Worm (Caenorhabditis elegans) whole organism, L2 larva: Measurements from ENCODE around the gene K06H6.2.

Source experiments
- R02D3.7 ChIP-seq: fragments of 150-350 bp; optimal IDR thresholded peaks from 2 replicates; lab custom pipeline; 2014; ENCODE audit warnings: missing biosample characterization, missing genetic modification characterization
- Y55F3AM.14 ChIP-seq: fragments of 200-800 bp; sonication (Bioruptor generic); optimal IDR thresholded peaks from 2 replicates; lab custom pipeline; 2018; ENCODE audit warnings: mild to moderate bottlenecking, missing genetic modification characterization, missing compliant biosample characterization
- ZK546.5 ChIP-seq: sonication (generic microtip); optimal IDR thresholded peaks from 2 replicates; lab custom pipeline; 2017; ENCODE audit warnings: missing biosample characterization, missing genetic modification characterization
- alr-1 ChIP-seq: fragments of 150-350 bp; optimal IDR thresholded peaks from 2 replicates; lab custom pipeline; 2014; ENCODE audit warnings: missing biosample characterization, missing genetic modification characterization
- aly-2 ChIP-seq: fragments of 150-350 bp; optimal IDR thresholded peaks from 2 replicates; lab custom pipeline; 2014; ENCODE audit warnings: missing biosample characterization, missing genetic modification characterization
- ama-1 ChIP-seq: fragments of 150-350 bp; optimal IDR thresholded peaks from 2 replicates; lab custom pipeline; 2018; ENCODE audit warnings: inconsistent platforms
- blmp-1 ChIP-seq: sonication (generic microtip); optimal IDR thresholded peaks from 2 replicates; lab custom pipeline; 2017; ENCODE audit warnings: missing genetic modification characterization, mild to moderate bottlenecking, missing compliant biosample characterization, antibody characterized with exemption, moderate library complexity; ENCODE audit not compliant: insufficient read depth
- crh-2 ChIP-seq: sonication (generic microtip); optimal IDR thresholded peaks from 2 replicates; lab custom pipeline; 2017; ENCODE audit warnings: missing biosample characterization, missing genetic modification characterization
- dmd-4 ChIP-seq: sonication (generic microtip); optimal IDR thresholded peaks from 2 replicates; lab custom pipeline; 2017; ENCODE audit warnings: missing biosample characterization, missing genetic modification characterization
- egl-27 ChIP-seq: sonication (generic microtip); optimal IDR thresholded peaks from 3 replicates; lab custom pipeline; 2017; ENCODE audit warnings: missing biosample characterization, missing genetic modification reagents, missing genetic modification characterization
- elt-1 ChIP-seq: fragments of 150-350 bp; optimal IDR thresholded peaks from 2 replicates; lab custom pipeline; 2014; ENCODE audit warnings: missing biosample characterization, missing genetic modification characterization
- elt-3 ChIP-seq: sonication (generic microtip); optimal IDR thresholded peaks from 2 replicates; lab custom pipeline; 2017; ENCODE audit warnings: missing biosample characterization, missing genetic modification characterization
- gmeb-1 ChIP-seq: fragments of 150-350 bp; optimal IDR thresholded peaks from 2 replicates; lab custom pipeline; 2014; ENCODE audit warnings: missing biosample characterization, missing genetic modification characterization
- lin-13 ChIP-seq: fragments of 150-350 bp; optimal IDR thresholded peaks from 2 replicates; lab custom pipeline; 2014; ENCODE audit warnings: missing biosample characterization, missing genetic modification reagents, missing genetic modification characterization
- lsy-2 ChIP-seq, 2 experiments: fragments of 150-350 bp in 1 of 2; sonication (generic microtip) in 1 of 2; optimal IDR thresholded peaks; 2 replicates each; lab custom pipeline; 2014 to 2017; ENCODE audit warnings: missing biosample characterization in 2 of 2, missing genetic modification characterization in 2 of 2
- mab-5 ChIP-seq: fragments of 150-350 bp; optimal IDR thresholded peaks from 2 replicates; lab custom pipeline; 2014; ENCODE audit warnings: missing biosample characterization, missing genetic modification characterization
- mbf-1 ChIP-seq: sonication (generic microtip); optimal IDR thresholded peaks from 2 replicates; lab custom pipeline; 2017; ENCODE audit warnings: missing biosample characterization, missing genetic modification characterization
- nhr-12 ChIP-seq: fragments of 150-350 bp; optimal IDR thresholded peaks from 2 replicates; lab custom pipeline; 2014; ENCODE audit warnings: missing biosample characterization, missing genetic modification characterization
- nhr-21 ChIP-seq: fragments of 150-350 bp; optimal IDR thresholded peaks from 2 replicates; lab custom pipeline; 2014; ENCODE audit warnings: missing biosample characterization, missing genetic modification characterization
- nhr-237 ChIP-seq: fragments of 150-350 bp; optimal IDR thresholded peaks from 2 replicates; lab custom pipeline; 2014; ENCODE audit warnings: missing biosample characterization, missing genetic modification characterization
- nhr-25 ChIP-seq: fragments of 150-350 bp; sonication (generic microtip); optimal IDR thresholded peaks from 3 replicates; lab custom pipeline; 2014; ENCODE audit warnings: missing biosample characterization, missing genetic modification characterization
- nhr-6 ChIP-seq: fragments of 150-350 bp; optimal IDR thresholded peaks from 2 replicates; lab custom pipeline; 2014; ENCODE audit warnings: missing biosample characterization, missing genetic modification characterization
- nhr-77 ChIP-seq: fragments of 150-350 bp; optimal IDR thresholded peaks from 2 replicates; lab custom pipeline; 2014; ENCODE audit warnings: missing biosample characterization, missing genetic modification characterization
- skn-1 ChIP-seq: sonication (generic microtip); optimal IDR thresholded peaks from 2 replicates; lab custom pipeline; 2017; ENCODE audit warnings: missing biosample characterization, missing genetic modification characterization
- sma-3 ChIP-seq: sonication (generic microtip); optimal IDR thresholded peaks from 2 replicates; lab custom pipeline; 2016; ENCODE audit warnings: missing genetic modification reagents, missing genetic modification characterization, missing compliant biosample characterization
- sma-9 ChIP-seq, 2 experiments: fragments of 150-350 bp in 1 of 2; sonication (generic microtip) in 1 of 2; optimal IDR thresholded peaks; 2 replicates each; lab custom pipeline; 2014 to 2016; ENCODE audit warnings: missing genetic modification characterization in 2 of 2, mild to moderate bottlenecking in 1 of 2, missing biosample characterization in 1 of 2, missing compliant biosample characterization in 1 of 2, missing genetic modification reagents in 1 of 2, moderate library complexity in 1 of 2
- snpc-4 ChIP-seq: fragments of 150-350 bp; optimal IDR thresholded peaks from 2 replicates; lab custom pipeline; 2014; ENCODE audit warnings: missing biosample characterization, missing genetic modification characterization
- unc-39 ChIP-seq: fragments of 150-350 bp; optimal IDR thresholded peaks from 2 replicates; lab custom pipeline; 2014; ENCODE audit warnings: missing biosample characterization, missing genetic modification characterization
- unc-55 ChIP-seq: fragments of 150-350 bp; sonication (generic microtip); optimal IDR thresholded peaks from 3 replicates; lab custom pipeline; 2014; ENCODE audit warnings: missing biosample characterization, missing genetic modification reagents, missing genetic modification characterization
- unc-62 ChIP-seq: fragments of 150-350 bp; optimal IDR thresholded peaks from 2 replicates; lab custom pipeline; 2014; ENCODE audit warnings: missing biosample characterization, missing genetic modification reagents, missing genetic modification characterization
- ztf-11 ChIP-seq: sonication (generic microtip); optimal IDR thresholded peaks from 2 replicates; lab custom pipeline; 2017; ENCODE audit warnings: missing biosample characterization, missing genetic modification characterization

K06H6.2 gene

DNA sequence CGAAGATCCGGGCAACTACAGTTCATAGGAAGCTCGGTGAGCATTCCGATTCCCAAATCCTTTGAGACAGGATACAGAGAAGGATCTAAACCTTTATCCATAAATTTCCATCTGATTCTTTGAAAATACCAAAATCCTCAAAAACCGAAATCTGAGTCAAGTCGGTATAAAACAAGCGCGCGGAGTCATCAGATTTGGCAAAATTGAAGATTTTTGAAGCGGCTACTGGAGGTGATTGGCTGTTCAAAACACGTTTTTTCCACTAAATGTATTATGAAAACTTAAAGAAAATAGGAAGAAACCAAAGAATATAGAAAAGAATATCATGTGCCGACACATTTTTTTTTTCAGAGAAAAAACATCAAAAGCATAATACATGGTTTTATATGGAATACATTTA lies 10.9 kb upstream of the K06H6.2 start, which contains the start of gene C14C6.13:
TSS of gene C14C6.13 (minus strand) at position 101 of the 400 bp plus-strand sequence.
- TF ChIP-seq nhr-237 (tag; lab: Kevin White, UChicago) (no peak), mab-5 (tag; lab: Kevin White, UChicago) (no peak), ZK546.5 (no peak), sma-3 (GFP tag; lab: Kevin White, UChicago) (no peak), unc-39 (tag; lab: Kevin White, UChicago) (no peak), elt-3 (tag; lab: Kevin White, UChicago) (no peak), crh-2 (tag; lab: Kevin White, UChicago) (no peak), nhr-12 (tag; lab: Kevin White, UChicago) (no peak), nhr-21 (tag; lab: Kevin White, UChicago) (no peak), unc-55 (GFP tag; lab: Kevin White, UChicago) (no peak)

DNA sequence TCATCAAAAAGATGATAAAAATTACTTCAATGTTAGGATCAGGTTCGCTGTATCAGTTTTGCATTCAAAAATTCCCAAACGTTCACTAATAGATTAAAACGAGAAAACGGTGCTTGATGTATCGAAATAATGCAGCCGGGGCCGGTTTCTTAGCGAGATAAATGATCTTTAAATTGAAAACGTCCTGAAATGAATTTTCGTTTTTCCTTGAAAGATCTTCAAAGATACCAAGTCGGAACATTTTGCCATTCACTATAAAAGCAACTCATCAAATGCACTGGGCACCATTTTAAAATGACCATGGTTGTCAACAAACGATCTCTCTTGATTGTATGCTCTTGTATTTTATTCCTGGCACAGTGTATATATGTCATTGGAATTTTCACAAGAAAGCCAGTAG lies 9.5 kb upstream of the K06H6.2 start, which contains the start of gene K06H6.5:
TSS of gene K06H6.5 (plus strand) at position 301 of the 400 bp plus-strand sequence.
- TF ChIP-seq gmeb-1 (tag; lab: Kevin White, UChicago) (no peak), nhr-12 (tag; lab: Kevin White, UChicago) (no peak), R02D3.7 (no peak), elt-3 (tag; lab: Kevin White, UChicago) (no peak), aly-2 (tag; lab: Kevin White, UChicago) (no peak), egl-27 (tag; lab: Kevin White, UChicago) (no peak), sma-3 (GFP tag; lab: Kevin White, UChicago) (no peak), sma-9 (GFP tag; optimal IDR thresholded peaks at IDR 0.05; lab: Kevin White, UChicago) (no peak), sma-9 (tag; optimal IDR thresholded peaks at IDR 0.05; lab: Kevin White, UChicago) (no peak), lsy-2 (tag; optimal IDR thresholded peaks at IDR 0.05; lab: Kevin White, UChicago) (no peak), mab-5 (tag; lab: Kevin White, UChicago) (no peak), snpc-4 (tag; lab: Kevin White, UChicago) (no peak), nhr-25 (tag; lab: Kevin White, UChicago) (no peak), ama-1 (lab: Kevin White, UChicago) (no peak), ZK546.5 (no peak), unc-62 (GFP tag; lab: Kevin White, UChicago) (no peak)

DNA sequence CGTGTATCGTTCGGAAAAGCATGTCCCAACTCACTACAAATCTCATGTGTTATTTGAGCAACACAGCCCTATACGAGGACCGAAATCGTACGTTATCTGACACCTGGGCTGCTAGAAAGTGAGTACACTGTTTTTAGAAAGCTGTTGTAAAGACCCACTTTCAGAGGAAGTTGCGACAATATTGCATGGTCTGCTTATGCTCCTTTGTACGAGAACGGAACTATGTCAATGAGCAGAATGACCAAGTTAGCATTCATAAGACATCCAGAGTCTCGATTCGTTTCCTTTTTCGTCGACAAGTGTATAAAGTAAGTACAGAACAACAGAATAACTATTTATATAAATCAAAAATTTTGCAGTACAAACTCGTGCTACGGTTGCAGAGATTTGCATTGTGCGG lies 8.7 kb upstream of the K06H6.2 start:
- TF ChIP-seq sma-3 (GFP tag; lab: Kevin White, UChicago), result no peak
- TF ChIP-seq nhr-12 (tag; lab: Kevin White, UChicago), result no peak
- TF ChIP-seq nhr-25 (tag; lab: Kevin White, UChicago), result no peak
- TF ChIP-seq unc-39 (tag; lab: Kevin White, UChicago), result no peak

DNA sequence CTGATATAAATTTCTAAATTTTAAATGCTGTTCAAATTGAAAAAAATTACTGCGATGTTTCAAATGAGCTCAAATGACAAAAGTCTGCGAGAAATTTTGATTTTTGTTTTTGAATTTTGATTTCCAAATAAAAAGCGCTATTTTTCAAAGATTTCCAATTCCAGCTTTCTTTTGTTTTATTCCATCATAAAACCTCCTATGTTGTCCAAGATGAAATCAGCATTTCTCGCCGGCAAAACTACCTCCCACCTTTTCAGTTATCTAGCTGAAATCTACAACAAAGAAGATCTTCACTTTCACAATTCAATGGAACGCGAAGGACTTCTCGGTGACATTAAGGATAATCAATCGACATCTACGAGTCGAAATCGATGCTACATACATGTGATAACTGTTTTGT lies 6.6 kb upstream of the K06H6.2 start, which contains the start of gene K06H6.4:
TSS of gene K06H6.4 (plus strand) at position 301 of the 400 bp plus-strand sequence.
- TF ChIP-seq skn-1 (tag; lab: Kevin White, UChicago), result no peak
- TF ChIP-seq unc-62 (GFP tag; lab: Kevin White, UChicago), result no peak
- TF ChIP-seq alr-1, result no peak
- no peak for TF ChIP-seq lsy-2 (tag; optimal IDR thresholded peaks at IDR 0.05; lab: Kevin White, UChicago)

DNA sequence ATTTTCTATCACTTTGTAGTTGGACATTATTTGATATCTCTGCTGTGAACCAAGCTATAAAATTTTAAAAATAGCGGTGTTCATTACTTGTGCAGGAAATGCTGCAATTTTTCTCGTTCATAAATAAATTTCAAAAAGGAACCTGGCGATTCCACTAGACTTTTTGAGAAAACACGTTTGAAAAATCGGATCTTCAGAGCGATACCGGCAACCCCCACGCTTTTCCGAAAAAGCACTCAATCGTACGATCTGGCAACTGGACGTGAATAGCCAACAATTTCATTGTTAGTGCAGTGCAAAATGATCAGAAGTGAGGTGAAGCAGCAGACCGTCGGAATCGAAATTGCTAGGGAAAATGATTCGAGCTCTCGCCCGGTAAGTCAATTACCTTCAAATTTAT lies 4.0 kb upstream of the K06H6.2 start, which contains the start of gene nstp-7:
TSS of gene nstp-7 (plus strand) at position 301 of the 400 bp plus-strand sequence.
- no peak for TF ChIP-seq ama-1 (lab: Kevin White, UChicago)
- TF ChIP-seq skn-1 (tag; lab: Kevin White, UChicago), result no peak
- no peak for TF ChIP-seq lin-13 (GFP tag; lab: Kevin White, UChicago)
- no peak for TF ChIP-seq unc-39 (tag; lab: Kevin White, UChicago)
- no peak for TF ChIP-seq crh-2 (tag; lab: Kevin White, UChicago)
- no peak for TF ChIP-seq nhr-77 (tag; lab: Kevin White, UChicago)
- TF ChIP-seq Y55F3AM.14, result no peak
- no peak for TF ChIP-seq elt-1 (tag; lab: Kevin White, UChicago)
- no peak for TF ChIP-seq sma-3 (GFP tag; lab: Kevin White, UChicago)
- no peak for TF ChIP-seq ztf-11 (tag; lab: Kevin White, UChicago)
- TF ChIP-seq blmp-1, result no peak
- no peak for TF ChIP-seq gmeb-1 (tag; lab: Kevin White, UChicago)
- no peak for TF ChIP-seq mbf-1
- TF ChIP-seq mab-5 (tag; lab: Kevin White, UChicago), result no peak
- no peak for TF ChIP-seq R02D3.7
- TF ChIP-seq nhr-6 (tag; lab: Kevin White, UChicago), result no peak
- TF ChIP-seq dmd-4 (tag; lab: Kevin White, UChicago), result no peak
